Worm (Caenorhabditis elegans): ENCODE data around the gene H12I19.115.

The H12I19.115 gene

DNA sequence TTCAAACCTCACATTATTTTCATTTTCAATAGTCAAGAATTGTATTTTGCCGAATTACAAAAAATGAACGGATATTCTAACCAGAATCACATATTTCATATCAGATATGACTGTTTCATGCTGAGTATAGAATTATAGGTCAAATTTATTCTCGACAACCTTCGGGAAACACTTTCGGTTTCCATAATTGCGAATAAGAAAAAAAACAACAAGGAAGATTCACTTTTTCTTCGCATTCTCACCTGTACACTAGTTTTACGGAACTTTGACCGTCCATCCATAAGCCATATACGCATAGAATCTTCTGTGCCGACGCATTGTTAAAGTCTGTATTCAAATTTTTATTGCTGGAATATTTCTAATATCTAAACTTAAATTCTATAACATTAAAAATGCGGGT lies 17.9 kb upstream of the H12I19.115 start, which contains the start of gene oac-37:
oac-37 (plus strand) TSS at position 301 of the 400 bp plus-strand sequence.
- TF ChIP-seq egl-27 (tag; optimal IDR thresholded peaks at IDR 0.05) (no peak), lin-39 (tag; optimal IDR thresholded peaks at IDR 0.05) (no peak), nhr-28 (tag; optimal IDR thresholded peaks at IDR 0.05) (no peak), zip-11 (GFP tag; IDR thresholded peaks at IDR 0.05) (no peak), ama-1 (optimal IDR thresholded peaks at IDR 0.05) (no peak), Y75B8A.6 (GFP tag; IDR thresholded peaks at IDR 0.05) (no peak), D1046.2 (GFP tag; IDR thresholded peaks at IDR 0.05) (no peak), zag-1 (tag; optimal IDR thresholded peaks at IDR 0.05) (no peak)

- TF ChIP-seq nhr-25 (tag; optimal IDR thresholded peaks at IDR 0.05; ENCODE audit: borderline replicate concordance, insufficient read depth), result no peak
- TF ChIP-seq snpc-1.2 (GFP tag; IDR thresholded peaks at IDR 0.05), result peak; percentile 70
Measured at ce11 chrIV:14143042-14143441, 15.4 kb upstream of the H12I19.115 start.

DNA sequence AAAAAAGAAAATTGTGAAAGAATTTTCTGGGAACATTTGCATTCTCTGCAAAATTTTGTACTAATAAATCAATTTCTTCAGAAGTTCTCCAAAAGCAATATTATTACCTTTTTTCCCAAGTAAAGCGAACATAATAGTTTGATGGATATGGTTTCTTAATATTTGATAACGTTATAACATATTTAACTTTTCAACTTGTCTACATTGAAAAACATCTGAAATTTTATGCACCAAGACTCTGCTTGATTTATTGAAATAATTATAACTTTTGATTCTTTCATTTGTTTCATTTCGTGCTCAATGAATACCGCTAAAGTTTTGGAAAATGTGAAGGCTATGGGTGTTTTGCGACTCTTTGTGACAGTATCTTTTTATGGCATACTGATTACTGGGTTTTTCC lies 9.4 kb upstream of the H12I19.115 start, which contains the start of gene srz-31:
srz-31 (plus strand) TSS at position 301 of the 400 bp plus-strand sequence.
- TF ChIP-seq ztf-7 (tag; optimal IDR thresholded peaks at IDR 0.05) (no peak), ama-1 (optimal IDR thresholded peaks at IDR 0.05) (no peak)

DNA sequence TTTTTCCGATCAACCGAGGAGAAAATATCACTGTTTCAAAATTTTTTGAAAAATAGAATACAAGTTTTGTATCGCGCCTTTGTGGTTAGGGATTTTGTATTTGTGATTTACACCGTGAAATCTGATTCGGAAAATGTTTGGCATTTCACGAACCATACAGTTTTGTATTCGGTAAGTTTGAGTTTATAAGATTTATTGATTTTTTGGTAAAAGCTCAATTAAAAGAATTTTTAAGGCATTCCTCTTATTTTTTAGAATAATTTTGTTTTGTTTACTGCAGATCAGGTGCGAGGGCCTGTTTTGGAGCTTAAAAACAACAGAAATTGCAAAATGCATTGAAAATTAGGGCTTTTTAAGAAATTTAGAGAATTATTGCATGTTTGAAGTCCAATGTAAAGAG lies 5.7 kb upstream of the H12I19.115 start:
- TF ChIP-seq aha-1 (tag), result peak; percentile 92
- no peak for TF ChIP-seq ceh-44 (GFP tag; IDR thresholded peaks at IDR 0.05)

DNA sequence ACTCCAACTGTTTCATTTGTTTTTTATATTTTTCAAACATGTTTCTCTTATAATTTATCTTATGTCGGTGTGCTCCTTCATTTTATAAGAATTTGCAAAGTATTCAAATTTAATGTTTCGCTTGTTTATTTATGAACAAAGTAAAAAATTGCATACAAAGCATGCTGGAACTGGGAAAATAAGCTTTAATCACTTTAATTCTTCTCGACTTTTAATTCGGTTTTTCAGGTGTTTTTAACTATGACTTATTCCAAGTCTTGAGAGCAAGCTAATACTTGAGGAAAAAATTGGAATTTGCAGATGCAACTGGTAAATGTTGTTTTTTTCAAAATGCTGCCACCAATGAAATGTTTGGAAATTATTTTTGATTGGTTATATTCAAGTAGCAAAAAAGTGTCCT lies 4.1 kb upstream of the H12I19.115 start, which contains the start of gene srz-59:
srz-59 (plus strand) TSS at position 301 of the 400 bp plus-strand sequence.
- no peak for TF ChIP-seq hmg-1.1 (GFP tag; IDR thresholded peaks at IDR 0.05)

DNA sequence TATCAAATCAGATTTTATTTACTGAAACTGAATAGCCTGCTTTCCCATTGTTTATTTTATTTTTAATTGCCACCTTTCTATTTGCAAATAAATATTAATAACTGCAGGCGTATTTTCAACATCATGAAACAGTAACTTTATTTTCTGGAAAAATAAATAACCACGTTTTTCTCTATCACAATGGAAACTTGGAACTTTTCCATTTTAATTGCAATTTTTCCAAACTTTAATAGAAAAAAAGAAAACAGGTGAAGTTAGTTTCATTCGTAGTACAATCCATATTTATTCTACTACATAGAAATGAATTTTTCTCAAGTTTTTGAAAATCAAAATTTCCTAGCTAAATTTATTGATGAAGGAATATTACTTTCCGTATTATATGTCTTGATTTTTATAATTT lies 1.4 kb upstream of the H12I19.115 start, which contains the start of gene srz-42:
srz-42 (plus strand) TSS at position 301 of the 400 bp plus-strand sequence.
- TF ChIP-seq zip-11 (GFP tag; IDR thresholded peaks at IDR 0.05), result no peak

ce11 chrIV:14123956-14124355 lies 3.7 kb downstream of the H12I19.115 start, which contains the start of gene nkcc-1:
Gene nkcc-1, minus strand, starts transcription at chrIV:14124056.
- TF ChIP-seq attf-4 (tag; optimal IDR thresholded peaks at IDR 0.05) (no peak), ctbp-1 (GFP tag; IDR thresholded peaks at IDR 0.05) (no peak), mxl-3 (GFP tag; optimal IDR thresholded peaks at IDR 0.05) (no peak), ceh-28 (tag; optimal IDR thresholded peaks at IDR 0.05) (no peak), daf-8 (GFP tag; IDR thresholded peaks at IDR 0.05) (no peak), lin-38 (GFP tag; IDR thresholded peaks at IDR 0.05) (no peak), zfp-3 (GFP tag; conservative IDR thresholded peaks at IDR 0.05) (no peak), F37D6.2 (tag; optimal IDR thresholded peaks at IDR 0.05) (no peak), pha-4 (GFP tag; IDR thresholded peaks at IDR 0.05) (no peak), pha-4 (tag; optimal IDR thresholded peaks at IDR 0.05) (no peak), mxl-2 (GFP tag; conservative IDR thresholded peaks at IDR 0.05) (no peak), lin-1 (GFP tag; IDR thresholded peaks at IDR 0.05) (no peak), egl-27 (tag; optimal IDR thresholded peaks at IDR 0.05) (no peak), zip-11 (GFP tag; IDR thresholded peaks at IDR 0.05) (no peak), dmd-8 (GFP tag; IDR thresholded peaks at IDR 0.05) (no peak), zag-1 (tag; optimal IDR thresholded peaks at IDR 0.05) (no peak), duxl-1 (tag; optimal IDR thresholded peaks at IDR 0.05; ENCODE audit: poor library complexity) (no peak), jun-1 (tag; optimal IDR thresholded peaks at IDR 0.05) (no peak), set-16 (GFP tag; IDR thresholded peaks at IDR 0.05) (no peak)

All from whole organism, L4 larva.